Fruit fly (Drosophila melanogaster) whole organism, embryonic: Measurements from ENCODE around the gene CG7329.

ENCODE experiments used
- CG11504 ChIP-seq: fragments of 200-800 bp; sonication (Bioruptor generic); optimal IDR thresholded peaks from 3 replicates; lab custom pipeline; 2019; ENCODE audit warnings: missing biosample characterization, mild to moderate bottlenecking, missing genetic modification characterization, moderate library complexity
- CG1233 ChIP-seq: fragments of 200-800 bp; sonication (Bioruptor generic); optimal IDR thresholded peaks from 4 replicates; lab custom pipeline; 2018; ENCODE audit warnings: missing biosample characterization, mild to moderate bottlenecking, missing genetic modification characterization
- CG13424 ChIP-seq: fragments of 200-800 bp; sonication (Bioruptor generic); optimal IDR thresholded peaks from 2 replicates; lab custom pipeline; 2019; ENCODE audit warnings: missing biosample characterization, mild to moderate bottlenecking, missing genetic modification characterization, moderate library complexity
- CG13775 ChIP-seq: fragments of 200-800 bp; sonication (Bioruptor generic); optimal IDR thresholded peaks from 3 replicates; lab custom pipeline; 2017; ENCODE audit warnings: missing biosample characterization, mild to moderate bottlenecking, missing genetic modification characterization
- CG16863 ChIP-seq: fragments of 200-800 bp; sonication (Bioruptor generic); optimal IDR thresholded peaks from 3 replicates; lab custom pipeline; 2016; ENCODE audit warnings: missing biosample characterization, missing genetic modification characterization
- Camta ChIP-seq: fragments of 200-800 bp; sonication (Bioruptor generic); optimal IDR thresholded peaks from 2 replicates; lab custom pipeline; 2016; ENCODE audit warnings: missing biosample characterization, missing genetic modification characterization
- HmgZ ChIP-seq: fragments of 200-800 bp; sonication (Bioruptor generic); optimal IDR thresholded peaks from 2 replicates; lab custom pipeline; 2018; ENCODE audit warnings: missing biosample characterization, mild to moderate bottlenecking, missing genetic modification characterization
- Tbp ChIP-seq: fragments of >200 bp; optimal IDR thresholded peaks from 2 replicates; lab custom pipeline; 2018; ENCODE audit warnings: missing biosample characterization, missing genetic modification characterization
- al ChIP-seq: fragments of 200-800 bp; sonication (Bioruptor generic); IDR thresholded peaks from 2 replicates; pipeline ENCODE4 v1.3.6; 2022; ENCODE audit warnings: missing biosample characterization, missing genetic modification characterization
- luna ChIP-seq: fragments of 200-800 bp; sonication (Bioruptor generic); optimal IDR thresholded peaks from 2 replicates; lab custom pipeline; 2016; ENCODE audit warnings: missing biosample characterization, missing genetic modification characterization
- nmo ChIP-seq: fragments of 200-800 bp; sonication (Bioruptor generic); optimal IDR thresholded peaks from 2 replicates; lab custom pipeline; 2018; ENCODE audit warnings: missing biosample characterization, mild to moderate bottlenecking, missing genetic modification characterization, moderate library complexity
- pho ChIP-seq: fragments of 200-800 bp; sonication (Bioruptor generic); optimal IDR thresholded peaks from 2 replicates; lab custom pipeline; 2016; ENCODE audit warnings: missing biosample characterization, missing genetic modification characterization
- pzg ChIP-seq: fragments of 200-800 bp; sonication (Bioruptor generic); optimal IDR thresholded peaks from 3 replicates; lab custom pipeline; 2018; ENCODE audit warnings: missing biosample characterization, mild to moderate bottlenecking, missing genetic modification characterization, moderate library complexity
- tx ChIP-seq: fragments of 200-800 bp; sonication (Bioruptor generic); optimal IDR thresholded peaks from 2 replicates; lab custom pipeline; 2016; ENCODE audit warnings: missing biosample characterization, missing genetic modification characterization

- TF ChIP-seq Camta, result peak; percentile 80
- TF ChIP-seq tx (GFP tag; lab: Kevin White, UChicago), result peak; percentile 28
- peak; percentile 4 for TF ChIP-seq pho (GFP tag; lab: Kevin White, UChicago)
- TF ChIP-seq CG16863 (GFP tag; lab: Kevin White, UChicago), result peak; percentile 69
- no peak for TF ChIP-seq luna
- TF ChIP-seq al (GFP tag; lab: Robert Waterston, UW), result 0 out of 2 replicates have a peak, but pooled peaks have one; percentile 37
- no peak for TF ChIP-seq pzg
- peak; percentile 57 for TF ChIP-seq CG1233 (GFP tag; lab: Kevin White, UChicago)
- peak; percentile 99 for TF ChIP-seq CG11504 (tag; lab: Kevin White, UChicago)
- peak; percentile 13 for TF ChIP-seq HmgZ (tag; lab: Kevin White, UChicago)
- peak; percentile 30 for TF ChIP-seq CG13775 (GFP tag; lab: Kevin White, UChicago)
- peak; percentile 80 for TF ChIP-seq nmo (GFP tag; lab: Kevin White, UChicago)
- TF ChIP-seq CG13424, result peak; percentile 68
- no peak for TF ChIP-seq Tbp (GFP tag; lab: Kevin White, UChicago)
Observed at dm6 chr2L:10616767-10617166, 21.5 kb downstream of the CG7329 start.
